Worm (Caenorhabditis elegans): Measurements from ENCODE around the gene str-205.

The str-205 gene

ce11 chrV:4965790-4966189 lies 36.0 kb upstream of the str-205 start:
- TF ChIP-seq sptf-1 (tag; optimal IDR thresholded peaks at IDR 0.05) (peak; percentile 21), elt-1 (tag; optimal IDR thresholded peaks at IDR 0.05; ENCODE audit: borderline replicate concordance, insufficient read depth) (peak; percentile 89), nhr-2 (tag; optimal IDR thresholded peaks at IDR 0.05) (no peak), unc-62 (GFP tag; optimal IDR thresholded peaks at IDR 0.05) (peak; percentile 7)

- TF ChIP-seq zip-8 (tag; optimal IDR thresholded peaks at IDR 0.05) = peak; percentile 98
- no peak for TF ChIP-seq nhr-12 (tag; optimal IDR thresholded peaks at IDR 0.05)
Observed at ce11 chrV:4964671-4965420, 35.1 kb upstream of the str-205 start.

DNA sequence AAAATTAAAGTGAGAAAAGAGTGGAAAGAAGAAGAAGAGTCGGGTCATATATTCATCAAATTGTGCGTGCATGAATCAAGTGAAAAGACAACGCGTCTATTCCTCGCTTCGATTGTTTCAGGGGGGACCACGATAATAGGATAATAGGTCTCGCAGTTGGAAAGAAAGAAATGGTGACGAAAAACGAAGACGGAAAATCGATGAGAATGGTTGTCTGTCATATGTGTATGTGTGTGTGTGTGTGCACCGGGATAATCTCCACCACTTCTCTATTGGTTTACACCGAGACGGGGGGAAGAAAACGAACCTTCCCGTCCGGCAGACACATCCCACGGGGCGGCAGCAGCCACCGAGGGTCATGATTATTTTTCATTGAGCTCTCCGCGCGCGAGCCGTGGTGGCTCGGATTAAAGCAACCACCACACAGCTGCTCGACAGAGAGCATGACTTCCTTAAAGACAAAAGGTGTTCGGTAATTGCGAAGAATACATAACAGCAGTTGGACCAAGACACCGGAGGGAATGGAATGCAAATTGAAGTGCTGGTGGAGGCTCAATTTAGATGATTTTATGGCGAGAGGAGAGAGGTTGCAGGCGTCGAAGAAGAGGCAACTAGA lies 34.4 kb upstream of the str-205 start:
- no peak for TF ChIP-seq blmp-1 (tag; optimal IDR thresholded peaks at IDR 0.05)
- TF ChIP-seq flh-1 (GFP tag; optimal IDR thresholded peaks at IDR 0.05) = no peak
- no peak for TF ChIP-seq mep-1 (tag; optimal IDR thresholded peaks at IDR 0.05)
- no peak for TF ChIP-seq nhr-76 (tag; optimal IDR thresholded peaks at IDR 0.05)
- TF ChIP-seq nhr-237 (tag; optimal IDR thresholded peaks at IDR 0.05) = no peak
- peak; percentile 63 for TF ChIP-seq unc-62 (GFP tag; optimal IDR thresholded peaks at IDR 0.05)
- no peak for TF ChIP-seq zip-8 (tag; optimal IDR thresholded peaks at IDR 0.05)
- TF ChIP-seq mab-5 (tag; optimal IDR thresholded peaks at IDR 0.05) = no peak
- no peak for TF ChIP-seq lsy-2 (tag; optimal IDR thresholded peaks at IDR 0.05)
- TF ChIP-seq drap-1 (GFP tag; optimal IDR thresholded peaks at IDR 0.05) = no peak
- no peak for TF ChIP-seq ces-1 (GFP tag; optimal IDR thresholded peaks at IDR 0.05)
- no peak for TF ChIP-seq unc-39 (tag; optimal IDR thresholded peaks at IDR 0.05)
- peak; percentile 72 for TF ChIP-seq nhr-2 (tag; optimal IDR thresholded peaks at IDR 0.05)
- no peak for TF ChIP-seq elt-1 (tag; optimal IDR thresholded peaks at IDR 0.05; ENCODE audit: borderline replicate concordance, insufficient read depth)
- TF ChIP-seq sptf-1 (tag; optimal IDR thresholded peaks at IDR 0.05) = peak; percentile 76
- TF ChIP-seq ceh-83 (GFP tag; optimal IDR thresholded peaks at IDR 0.05) = no peak
- no peak for TF ChIP-seq nhr-12 (tag; optimal IDR thresholded peaks at IDR 0.05)
- TF ChIP-seq tbx-8 (GFP tag; optimal IDR thresholded peaks at IDR 0.05) = no peak
- TF ChIP-seq nhr-28 (tag; optimal IDR thresholded peaks at IDR 0.05) = no peak
- no peak for TF ChIP-seq sem-2 (GFP tag; optimal IDR thresholded peaks at IDR 0.05)
- TF ChIP-seq elt-3 (tag; optimal IDR thresholded peaks at IDR 0.05) = no peak
- TF ChIP-seq hlh-1 (tag; optimal IDR thresholded peaks at IDR 0.05) = peak; percentile 69
- TF ChIP-seq lin-32 (GFP tag; optimal IDR thresholded peaks at IDR 0.05) = peak; percentile 78
- TF ChIP-seq snpc-4 (tag; optimal IDR thresholded peaks at IDR 0.05) = no peak
- no peak for TF ChIP-seq lin-13 (tag; optimal IDR thresholded peaks at IDR 0.05)
- no peak for TF ChIP-seq pha-4 (tag; optimal IDR thresholded peaks at IDR 0.05)
- peak; percentile 78 for TF ChIP-seq cnd-1 (tag; optimal IDR thresholded peaks at IDR 0.05)
- no peak for TF ChIP-seq bed-3 (GFP tag; optimal IDR thresholded peaks at IDR 0.05)
- TF ChIP-seq ceh-39 (tag; optimal IDR thresholded peaks at IDR 0.05) = no peak
- TF ChIP-seq mls-2 (tag; optimal IDR thresholded peaks at IDR 0.05) = peak; percentile 74
- TF ChIP-seq unc-120 (tag; optimal IDR thresholded peaks at IDR 0.05; ENCODE audit: poor library complexity, severe bottlenecking) = peak; percentile 70
- peak; percentile 2 for TF ChIP-seq ceh-43 (GFP tag; optimal IDR thresholded peaks at IDR 0.05)
- peak; percentile 53 for TF ChIP-seq ham-2 (GFP tag; optimal IDR thresholded peaks at IDR 0.05)
- TF ChIP-seq ztf-11 (tag; optimal IDR thresholded peaks at IDR 0.05) = peak; percentile 73
- TF ChIP-seq M03D4.4 (tag; optimal IDR thresholded peaks at IDR 0.05) = peak; percentile 64

ce11 chrV:4963606-4964005 lies 33.9 kb upstream of the str-205 start:
- TF ChIP-seq mep-1 (tag; optimal IDR thresholded peaks at IDR 0.05) (no peak), mab-5 (tag; optimal IDR thresholded peaks at IDR 0.05) (no peak), ham-2 (GFP tag; optimal IDR thresholded peaks at IDR 0.05) (no peak), ces-1 (GFP tag; optimal IDR thresholded peaks at IDR 0.05) (no peak), flh-1 (GFP tag; optimal IDR thresholded peaks at IDR 0.05) (no peak), lin-13 (tag; optimal IDR thresholded peaks at IDR 0.05) (no peak), pha-4 (tag; optimal IDR thresholded peaks at IDR 0.05) (no peak), lsy-2 (tag; optimal IDR thresholded peaks at IDR 0.05) (no peak), unc-120 (tag; optimal IDR thresholded peaks at IDR 0.05; ENCODE audit: poor library complexity, severe bottlenecking) (no peak)
